Fruit fly (Drosophila melanogaster) whole organism, wandering third instar larva: Measurements from ENCODE around the gene CG9674.

Source experiments
- CrebA ChIP-seq: fragments of 200-800 bp; sonication (Bioruptor generic); optimal IDR thresholded peaks from 2 replicates; lab custom pipeline; 2016; ENCODE audit warnings: missing biosample characterization, mild to moderate bottlenecking, missing genetic modification characterization, borderline replicate concordance
- Hnf4 ChIP-seq: fragments of 200-800 bp; sonication (Bioruptor generic); optimal IDR thresholded peaks from 2 replicates; lab custom pipeline; 2016; ENCODE audit warnings: missing biosample characterization, mild to moderate bottlenecking, missing genetic modification characterization
- Myc ChIP-seq: fragments of >200 bp; optimal IDR thresholded peaks from 2 replicates; lab custom pipeline; 2017
- Vsx2 ChIP-seq: fragments of 200-300, 225-300 bp; sonication (Bioruptor generic); optimal IDR thresholded peaks from 2 replicates; lab custom pipeline; 2018; ENCODE audit warnings: missing biosample characterization, missing genetic modification characterization; ENCODE audit not compliant: partially characterized antibody
- dmrt93B ChIP-seq: fragments of 200-800 bp; sonication (Bioruptor generic); optimal IDR thresholded peaks from 2 replicates; lab custom pipeline; 2018; ENCODE audit warnings: missing biosample characterization, mild to moderate bottlenecking, missing genetic modification characterization
- h ChIP-seq: fragments of 200-800 bp; sonication (Bioruptor generic); optimal IDR thresholded peaks from 3 replicates; lab custom pipeline; 2016; ENCODE audit warnings: missing biosample characterization, mild to moderate bottlenecking, missing genetic modification characterization
- lola ChIP-seq: fragments of >200 bp; optimal IDR thresholded peaks from 2 replicates; lab custom pipeline; 2017; ENCODE audit warnings: missing biosample characterization, missing genetic modification characterization
- tai ChIP-seq: sonication (Bioruptor generic); optimal IDR thresholded peaks from 2 replicates; lab custom pipeline; 2016; ENCODE audit warnings: missing biosample characterization, missing genetic modification characterization
- usp ChIP-seq: fragments of >200 bp; optimal IDR thresholded peaks from 2 replicates; lab custom pipeline; 2017; ENCODE audit warnings: missing biosample characterization, missing genetic modification characterization
- woc ChIP-seq: sonication (Bioruptor generic); optimal IDR thresholded peaks from 2 replicates; lab custom pipeline; 2016; ENCODE audit warnings: missing biosample characterization, mild to moderate bottlenecking, missing genetic modification characterization

DNA sequence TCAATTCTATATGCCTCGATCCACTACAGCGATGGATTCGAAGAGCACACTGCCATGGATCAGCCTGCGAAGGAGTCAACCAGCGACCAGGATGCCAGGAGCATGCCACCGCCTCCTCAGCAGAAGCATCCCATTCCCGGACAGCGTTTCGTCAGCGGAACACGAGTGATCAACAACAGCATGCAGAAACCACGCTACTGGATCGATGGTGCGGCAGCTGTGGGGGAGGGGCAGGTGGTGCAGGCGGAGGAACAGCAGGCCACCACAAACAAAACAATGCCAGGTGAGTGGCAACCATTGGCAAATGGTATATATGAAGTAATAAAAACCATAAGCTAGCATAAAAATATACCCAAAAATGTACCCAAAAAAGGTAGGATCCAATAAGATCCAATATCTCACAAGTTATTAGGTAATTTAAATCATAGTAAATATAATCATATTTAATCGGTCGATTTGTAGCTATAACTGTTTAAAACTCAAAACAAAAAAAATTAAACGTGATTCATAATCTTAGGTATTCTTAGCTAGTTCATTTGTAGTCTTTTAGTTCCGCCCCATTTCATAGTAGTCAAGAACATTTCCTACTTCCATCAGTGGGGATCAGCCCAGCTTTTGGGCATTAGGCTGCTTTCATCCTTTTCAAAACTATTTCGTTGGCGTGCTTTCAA lies 38.2 kb upstream of the CG9674 start, which contains the start of gene CG32161:
- TF ChIP-seq Vsx2 (GFP tag; lab: Kevin White, UChicago) (no peak), h (GFP tag; lab: Kevin White, UChicago) (no peak), Hnf4 (no peak), tai (no peak), Myc (lab: Kevin White, UChicago) (no peak), CrebA (GFP tag; lab: Kevin White, UChicago) (no peak), woc (GFP tag; lab: Kevin White, UChicago) (no peak), usp (GFP tag; lab: Kevin White, UChicago) (no peak), dmrt93B (GFP tag; lab: Kevin White, UChicago) (no peak), lola (no peak)
